Fruit fly (Drosophila melanogaster) whole organism, embryonic: ENCODE data around the gene Dora.

Experiments
- B-H1 ChIP-seq: fragments of 200-800 bp; sonication (Bioruptor generic); IDR thresholded peaks from 3 replicates; pipeline ENCODE4 v1.3.6; 2022; ENCODE audit warnings: missing biosample characterization, missing genetic modification characterization
- Bgb ChIP-seq: fragments of 200-800 bp; sonication (Bioruptor generic); IDR thresholded peaks from 2 replicates; pipeline ENCODE4 v1.3.6; 2022; ENCODE audit warnings: missing biosample characterization, missing genetic modification characterization; ENCODE audit not compliant: partially characterized antibody
- CG10543 ChIP-seq: fragments of 200-800 bp; sonication (Bioruptor generic); optimal IDR thresholded peaks from 3 replicates; lab custom pipeline; 2017; ENCODE audit warnings: missing biosample characterization, mild to moderate bottlenecking, missing genetic modification characterization, moderate library complexity
- CG10654 ChIP-seq: fragments of 200-800 bp; sonication (Bioruptor generic); optimal IDR thresholded peaks from 2 replicates; lab custom pipeline; 2016; ENCODE audit warnings: missing biosample characterization, missing genetic modification characterization
- CG13775 ChIP-seq: fragments of 200-800 bp; sonication (Bioruptor generic); optimal IDR thresholded peaks from 3 replicates; lab custom pipeline; 2017; ENCODE audit warnings: missing biosample characterization, mild to moderate bottlenecking, missing genetic modification characterization
- CG1529 ChIP-seq: fragments of 200-800 bp; sonication (Bioruptor generic); optimal IDR thresholded peaks from 3 replicates; lab custom pipeline; 2018; ENCODE audit warnings: missing biosample characterization, missing genetic modification characterization
- CG15514 ChIP-seq: fragments of 200-800 bp; sonication (Bioruptor generic); optimal IDR thresholded peaks from 3 replicates; lab custom pipeline; 2017; ENCODE audit warnings: missing biosample characterization, missing genetic modification characterization, mild to moderate bottlenecking, moderate library complexity, missing genetic modification reagents
- CG2116 ChIP-seq: fragments of 200-800 bp; sonication (Bioruptor generic); optimal IDR thresholded peaks from 3 replicates; lab custom pipeline; 2018; ENCODE audit warnings: missing biosample characterization, mild to moderate bottlenecking, missing genetic modification characterization
- CG2678 ChIP-seq: fragments of 200-800 bp; sonication (Bioruptor generic); optimal IDR thresholded peaks from 3 replicates; lab custom pipeline; 2019; ENCODE audit warnings: missing biosample characterization, mild to moderate bottlenecking, missing genetic modification characterization, moderate library complexity
- CG2712 ChIP-seq: fragments of 200-800 bp; optimal IDR thresholded peaks from 3 replicates; lab custom pipeline; 2019; ENCODE audit warnings: missing biosample characterization, mild to moderate bottlenecking, missing genetic modification characterization, moderate library complexity
- CG3065 ChIP-seq: fragments of 200-800 bp; sonication (Bioruptor generic); optimal IDR thresholded peaks from 2 replicates; lab custom pipeline; 2016; ENCODE audit warnings: missing biosample characterization, missing genetic modification characterization
- CG34376 ChIP-seq: fragments of 200-800 bp; sonication (Bioruptor generic); optimal IDR thresholded peaks from 2 replicates; lab custom pipeline; 2018; ENCODE audit warnings: missing biosample characterization, mild to moderate bottlenecking, missing genetic modification characterization
- CG3726 ChIP-seq: fragments of 200-800 bp; sonication (Bioruptor generic); IDR thresholded peaks from 3 replicates; pipeline ENCODE4, ENCODE4 v1.3.6; 2022; ENCODE audit warnings: missing biosample characterization, missing genetic modification characterization
- CG4282 ChIP-seq: fragments of 200-800 bp; sonication (Bioruptor generic); optimal IDR thresholded peaks from 2 replicates; lab custom pipeline; 2016; ENCODE audit warnings: missing biosample characterization, missing genetic modification characterization
- CG6689 ChIP-seq: fragments of 200-800 bp; sonication (Bioruptor generic); IDR thresholded peaks from 2 replicates; pipeline ENCODE4 v1.3.6; 2022; ENCODE audit warnings: missing biosample characterization, missing genetic modification characterization
- CG9609 ChIP-seq: fragments of 200-800 bp; sonication (Bioruptor generic); optimal IDR thresholded peaks from 3 replicates; lab custom pipeline; 2016; ENCODE audit warnings: missing biosample characterization, missing genetic modification characterization
- Deaf1 ChIP-seq: fragments of 200-800 bp; optimal IDR thresholded peaks from 3 replicates; lab custom pipeline; 2019; ENCODE audit warnings: missing biosample characterization, mild to moderate bottlenecking, missing genetic modification characterization, moderate library complexity
- Dref ChIP-seq: fragments of 200-800 bp; sonication (Bioruptor generic); IDR thresholded peaks from 2 replicates; pipeline ENCODE4 v1.3.6; 2022; ENCODE audit warnings: missing biosample characterization, missing genetic modification characterization
- ERR ChIP-seq: fragments of 200-800 bp; sonication (Bioruptor generic); optimal IDR thresholded peaks from 2 replicates; lab custom pipeline; 2016; ENCODE audit warnings: missing biosample characterization, missing genetic modification characterization
- Ets65A ChIP-seq: fragments of 200-800 bp; sonication (Bioruptor generic); peaks from one replicate; lab custom pipeline; 2016; ENCODE audit warnings: missing biosample characterization, missing genetic modification characterization
- Hr78 ChIP-seq, 2 experiments: fragments of 200-800 bp in 1 of 2; fragments of >200 bp in 1 of 2; sonication (Bioruptor generic) in 1 of 2; optimal IDR thresholded peaks; 2 replicates each; lab custom pipeline; 2017 to 2019; ENCODE audit warnings: missing biosample characterization in 2 of 2, missing genetic modification characterization in 2 of 2, mild to moderate bottlenecking in 1 of 2, moderate library complexity in 1 of 2
- Lim3 ChIP-seq: fragments of 200-800 bp; sonication (Bioruptor generic); IDR thresholded peaks from 2 replicates; pipeline ENCODE4 v1.3.6; 2022; ENCODE audit warnings: missing biosample characterization, missing genetic modification characterization
- Nf-YB ChIP-seq: fragments of 200-800 bp; sonication (Bioruptor generic); optimal IDR thresholded peaks from 3 replicates; lab custom pipeline; 2019; ENCODE audit warnings: missing biosample characterization, mild to moderate bottlenecking, missing genetic modification characterization, moderate library complexity
- Nf-YC ChIP-seq: fragments of 200-800 bp; optimal IDR thresholded peaks from 3 replicates; lab custom pipeline; 2019; ENCODE audit warnings: missing biosample characterization, mild to moderate bottlenecking, missing genetic modification characterization, moderate library complexity
- ab ChIP-seq: fragments of 200-800 bp; sonication (Bioruptor generic); optimal IDR thresholded peaks from 2 replicates; lab custom pipeline; 2016; ENCODE audit warnings: missing biosample characterization, missing genetic modification characterization
- abd-A ChIP-seq: fragments of 200-800 bp; sonication (Bioruptor generic); optimal IDR thresholded peaks from 3 replicates; lab custom pipeline; 2019; ENCODE audit warnings: missing biosample characterization, mild to moderate bottlenecking, missing genetic modification characterization, moderate library complexity
- amos ChIP-seq: fragments of 200-800 bp; sonication (Bioruptor generic); IDR thresholded peaks from 2 replicates; pipeline ENCODE4 v1.3.6; 2022; ENCODE audit warnings: missing biosample characterization, missing genetic modification characterization; ENCODE audit not compliant: partially characterized antibody
- ara ChIP-seq: fragments of 200-800 bp; sonication (Bioruptor generic); IDR thresholded peaks from 2 replicates; pipeline ENCODE4 v1.3.6; 2022; ENCODE audit warnings: missing biosample characterization, missing genetic modification characterization
- bbx ChIP-seq: fragments of 200-800 bp; sonication (Bioruptor generic); IDR thresholded peaks from 2 replicates; pipeline ENCODE4 v1.3.6; 2022; ENCODE audit warnings: missing biosample characterization, missing genetic modification characterization; ENCODE audit not compliant: partially characterized antibody
- chinmo ChIP-seq: fragments of 200-800 bp; sonication (Bioruptor generic); IDR thresholded peaks from 4 replicates; pipeline ENCODE4 v1.3.6; 2022; ENCODE audit warnings: missing biosample characterization, missing genetic modification characterization; ENCODE audit not compliant: partially characterized antibody
- crol ChIP-seq: fragments of 200-800 bp; sonication (Bioruptor generic); IDR thresholded peaks from 2 replicates; pipeline ENCODE4 v1.3.6; 2022; ENCODE audit warnings: missing biosample characterization, missing genetic modification characterization
- dm ChIP-seq: fragments of 200-800 bp; sonication (Bioruptor generic); optimal IDR thresholded peaks from 3 replicates; lab custom pipeline; 2016; ENCODE audit warnings: missing biosample characterization, missing genetic modification characterization
- exex ChIP-seq: fragments of 200-800 bp; sonication (Bioruptor generic); optimal IDR thresholded peaks from 4 replicates; lab custom pipeline; 2018; ENCODE audit warnings: missing biosample characterization, mild to moderate bottlenecking, missing genetic modification characterization, moderate library complexity
- fd96Cb ChIP-seq: fragments of 200-800 bp; sonication (Bioruptor generic); optimal IDR thresholded peaks from 2 replicates; lab custom pipeline; 2018; ENCODE audit warnings: missing biosample characterization, mild to moderate bottlenecking, missing genetic modification characterization, moderate library complexity
- ftz-f1 ChIP-seq: fragments of 200-800 bp; sonication (Bioruptor generic); optimal IDR thresholded peaks from 2 replicates; lab custom pipeline; 2016; ENCODE audit warnings: missing biosample characterization, missing genetic modification characterization
- grn ChIP-seq: fragments of 200-800 bp; sonication (Bioruptor generic); optimal IDR thresholded peaks from 3 replicates; lab custom pipeline; 2017; ENCODE audit warnings: missing biosample characterization, missing genetic modification characterization
- hkb ChIP-seq, 2 experiments: fragments of 200-800 bp in 1 of 2; fragments of >200 bp in 1 of 2; sonication (Bioruptor generic) in 1 of 2; IDR thresholded peaks in 1 of 2; optimal IDR thresholded peaks in 1 of 2; 2 replicates each; pipeline versions ENCODE4 v1.3.6 to Lab custom; 2017 to 2022; ENCODE audit warnings: missing biosample characterization in 1 of 2, missing genetic modification characterization in 1 of 2
- kah ChIP-seq: fragments of 200-800 bp; sonication (Bioruptor generic); optimal IDR thresholded peaks from 2 replicates; lab custom pipeline; 2018; ENCODE audit warnings: missing biosample characterization, mild to moderate bottlenecking, missing genetic modification characterization
- nom ChIP-seq: fragments of 200-800 bp; sonication (Bioruptor generic); optimal IDR thresholded peaks from 2 replicates; lab custom pipeline; 2017; ENCODE audit warnings: missing biosample characterization, missing genetic modification characterization, mild to moderate bottlenecking, moderate library complexity, missing genetic modification reagents
- pros ChIP-seq: fragments of 200-800 bp; sonication (Bioruptor generic); optimal IDR thresholded peaks from 3 replicates; lab custom pipeline; 2019; ENCODE audit warnings: missing biosample characterization, mild to moderate bottlenecking, missing genetic modification characterization, moderate library complexity
- pzg ChIP-seq: fragments of 200-800 bp; sonication (Bioruptor generic); optimal IDR thresholded peaks from 3 replicates; lab custom pipeline; 2018; ENCODE audit warnings: missing biosample characterization, mild to moderate bottlenecking, missing genetic modification characterization, moderate library complexity
- schlank ChIP-seq: fragments of 200-800 bp; sonication (Bioruptor generic); optimal IDR thresholded peaks from 2 replicates; lab custom pipeline; 2018; ENCODE audit warnings: missing biosample characterization, mild to moderate bottlenecking, missing genetic modification characterization
- scrt ChIP-seq: fragments of 200-800 bp; sonication (Bioruptor generic); optimal IDR thresholded peaks from 2 replicates; lab custom pipeline; 2018; ENCODE audit warnings: missing biosample characterization, mild to moderate bottlenecking, missing genetic modification characterization, moderate library complexity
- sens ChIP-seq: fragments of 200-800 bp; sonication (Bioruptor generic); peaks from one replicate; lab custom pipeline; 2016; ENCODE audit warnings: missing biosample characterization, missing genetic modification characterization
- shn ChIP-seq: fragments of 200-800 bp; sonication (Bioruptor generic); optimal IDR thresholded peaks from 3 replicates; lab custom pipeline; 2016; ENCODE audit warnings: missing biosample characterization, missing genetic modification characterization
- unc-4 ChIP-seq: fragments of 200-800 bp; sonication (Bioruptor generic); IDR thresholded peaks from 2 replicates; pipeline ENCODE4 v1.3.6; 2022; ENCODE audit warnings: missing biosample characterization, missing genetic modification characterization; ENCODE audit not compliant: partially characterized antibody
- zen ChIP-seq: fragments of 200-800 bp; sonication (Bioruptor generic); optimal IDR thresholded peaks from 3 replicates; lab custom pipeline; 2018; ENCODE audit warnings: missing biosample characterization, mild to moderate bottlenecking, missing genetic modification characterization, moderate library complexity
- zen2 ChIP-seq: fragments of 200-800 bp; sonication (Bioruptor generic); IDR thresholded peaks from 3 replicates; pipeline ENCODE4 v1.3.6; 2022; ENCODE audit warnings: missing biosample characterization, missing genetic modification characterization; ENCODE audit not compliant: partially characterized antibody

Gene Dora

dm6 chrX:18849022-18849368 is 14.8 kb upstream of the Dora start:
- TF ChIP-seq Nf-YB (GFP tag; lab: Kevin White, UChicago) (no peak), CG10654 (GFP tag; lab: Kevin White, UChicago) (no peak), scrt (GFP tag; lab: Kevin White, UChicago) (peak; percentile 69), CG3065 (GFP tag; lab: Kevin White, UChicago) (no peak), Bgb (GFP tag; lab: Robert Waterston, UW) (peak; percentile 26; the same call in 1 of the 2 replicates), exex (tag; lab: Kevin White, UChicago) (peak; percentile 50), CG6689 (GFP tag; lab: Robert Waterston, UW) (no peak), abd-A (peak; percentile 83), chinmo (0 out of 4 replicates have a peak, but pooled peaks have one; percentile 12), bbx (GFP tag; lab: Robert Waterston, UW) (peak; percentile 18; the same call in 1 of the 2 replicates), kah (GFP tag; lab: Kevin White, UChicago) (peak; percentile 58), grn (GFP tag; lab: Kevin White, UChicago) (peak; percentile 7), CG13775 (GFP tag; lab: Kevin White, UChicago) (no peak), Dref (GFP tag; lab: Robert Waterston, UW) (peak; percentile 57; the same call in 1 of the 2 replicates), zen2 (GFP tag; lab: Robert Waterston, UW) (no peak), schlank (tag; lab: Kevin White, UChicago) (no peak), CG3726 (no peak), pzg (GFP tag; lab: Kevin White, UChicago) (no peak), amos (GFP tag; lab: Robert Waterston, UW) (peak; percentile 43; the same call in 1 of the 2 replicates), B-H1 (GFP tag; lab: Robert Waterston, UW) (no peak)

dm6 chrX:18857356-18857807 is 6.4 kb upstream of the Dora start, which contains the start of gene CG7322:
Gene CG7322, minus strand, starts transcription at chrX:18857757.
- TF ChIP-seq ara = no peak
- no peak for TF ChIP-seq sens (GFP tag; lab: Kevin White, UChicago)
- no peak for TF ChIP-seq CG2712
- TF ChIP-seq fd96Cb (tag; lab: Kevin White, UChicago) = no peak
- TF ChIP-seq Nf-YC (tag; lab: Kevin White, UChicago) = peak; percentile 82
- no peak for TF ChIP-seq CG2116
- peak; percentile 12 for TF ChIP-seq Ets65A (GFP tag; lab: Kevin White, UChicago)
- TF ChIP-seq crol (GFP tag; lab: Robert Waterston, UW) = peak; percentile 75
- no peak for TF ChIP-seq dm (GFP tag; lab: Kevin White, UChicago)
- peak; percentile 32 for TF ChIP-seq nom (GFP tag; lab: Kevin White, UChicago)
- 0 out of 2 replicates have a peak, but pooled peaks have one; percentile 17 for TF ChIP-seq bbx (GFP tag; lab: Robert Waterston, UW)
- TF ChIP-seq ab = no peak
- TF ChIP-seq CG15514 (GFP tag; lab: Kevin White, UChicago) = peak; percentile 10
- no peak for TF ChIP-seq pros (GFP tag; lab: Kevin White, UChicago)
- peak; percentile 96 for TF ChIP-seq CG34376
- peak; percentile 53 for TF ChIP-seq Deaf1
- peak; percentile 89 for TF ChIP-seq grn (GFP tag; lab: Kevin White, UChicago)
- no peak for TF ChIP-seq Lim3 (GFP tag; lab: Robert Waterston, UW)
- TF ChIP-seq ftz-f1 (GFP tag; lab: Kevin White, UChicago) = peak; percentile 85
- no peak for TF ChIP-seq CG1529 (GFP tag; lab: Kevin White, UChicago)
- TF ChIP-seq CG10543 = peak; percentile 15
- TF ChIP-seq Nf-YB (GFP tag; lab: Kevin White, UChicago) = peak; percentile 74
- peak in 1 of 2 experiments; percentile 81 for TF ChIP-seq Hr78 (GFP tag; optimal IDR thresholded peaks at IDR 0.05; lab: Kevin White, UChicago)
- no peak for TF ChIP-seq shn
- TF ChIP-seq CG9609 (GFP tag; lab: Kevin White, UChicago) = no peak
- TF ChIP-seq zen (tag; lab: Kevin White, UChicago) = no peak
- TF ChIP-seq CG2678 (tag; lab: Kevin White, UChicago) = no peak
- no peak for TF ChIP-seq CG4282
- TF ChIP-seq unc-4 (GFP tag; lab: Robert Waterston, UW) = no peak
- no peak for TF ChIP-seq hkb (optimal IDR thresholded peaks at IDR 0.05; lab: Kevin White, UChicago)
- no peak for TF ChIP-seq hkb (GFP tag; IDR thresholded peaks at IDR 0.05; lab: Robert Waterston, UW)
- TF ChIP-seq ERR = peak; percentile 90
